Worm (Caenorhabditis elegans) whole organism, midembryonic: Measurements from ENCODE around the gene C54E4.1.

Experiments used
- T22C8.4 ChIP-seq: fragments of 200-800 bp; sonication (Bioruptor generic); IDR thresholded peaks from 2 replicates; pipeline ENCODE4 v1.3.6; 2022; ENCODE audit warnings: missing genetic modification characterization, missing compliant biosample characterization
- cog-1 ChIP-seq: sonication (generic microtip); optimal IDR thresholded peaks from 2 replicates; lab custom pipeline; 2016; ENCODE audit warnings: missing genetic modification characterization, missing compliant biosample characterization
- flt-1 ChIP-seq: fragments of 200-800 bp; sonication (Bioruptor generic); IDR thresholded peaks from 2 replicates; pipeline ENCODE4 v1.3.6; 2022; ENCODE audit warnings: missing genetic modification characterization, missing compliant biosample characterization
- klf-2 ChIP-seq: fragments of 200-800 bp; sonication (Bioruptor generic); conservative IDR thresholded peaks from 2 replicates; pipeline ENCODE4 v1.3.6; 2022; ENCODE audit warnings: missing genetic modification reagents, missing genetic modification characterization, missing compliant biosample characterization
- med-1 ChIP-seq: sonication (generic microtip); optimal IDR thresholded peaks from 2 replicates; lab custom pipeline; 2017; ENCODE audit warnings: missing genetic modification characterization, mild to moderate bottlenecking, missing compliant biosample characterization, antibody characterized with exemption, missing genetic modification reagents; ENCODE audit not compliant: insufficient read depth
- ref-1 ChIP-seq: fragments of 200-800 bp; sonication (Bioruptor generic); conservative IDR thresholded peaks from 2 replicates; pipeline ENCODE4 v1.3.6; 2022; ENCODE audit warnings: missing genetic modification reagents, missing genetic modification characterization, missing compliant biosample characterization
- tab-1 ChIP-seq: fragments of 200-800 bp; sonication (Bioruptor generic); IDR thresholded peaks from 2 replicates; pipeline ENCODE4 v1.3.6; 2022; ENCODE audit warnings: missing genetic modification characterization, missing compliant biosample characterization
- ztf-23 ChIP-seq: fragments of 200-800 bp; sonication (Bioruptor generic); IDR thresholded peaks from 2 replicates; pipeline ENCODE4 v1.3.6; 2022; ENCODE audit warnings: missing genetic modification reagents, missing genetic modification characterization, missing compliant biosample characterization
- ztf-29 ChIP-seq: fragments of 200-800 bp; sonication (Bioruptor generic); IDR thresholded peaks from 2 replicates; pipeline ENCODE4 v1.3.6; 2022; ENCODE audit warnings: missing genetic modification reagents, missing genetic modification characterization, missing compliant biosample characterization

- no peak for TF ChIP-seq ztf-29 (GFP tag; lab: Robert Waterston, UW)
- TF ChIP-seq flt-1 (GFP tag; lab: Robert Waterston, UW) = no peak
- TF ChIP-seq med-1 = no peak
- TF ChIP-seq ztf-23 (GFP tag; lab: Robert Waterston, UW) = no peak
- no peak for TF ChIP-seq ref-1 (GFP tag; lab: Robert Waterston, UW)
- no peak for TF ChIP-seq cog-1 (tag; lab: Kevin White, UChicago)
- no peak for TF ChIP-seq T22C8.4 (GFP tag; lab: Robert Waterston, UW)
- TF ChIP-seq tab-1 = no peak
- no peak for TF ChIP-seq klf-2
Observed at ce11 chrIV:2159069-2159468, 16.3 kb upstream of the C54E4.1 start, which contains the start of gene gcy-37.
